Worm (Caenorhabditis elegans) whole organism, L2 larva: Measurements from ENCODE around the gene unc-119.

Source experiments
- C34F6.9 ChIP-seq: fragments of 150-350 bp; optimal IDR thresholded peaks from 2 replicates; lab custom pipeline; 2014; ENCODE audit warnings: missing biosample characterization, missing genetic modification characterization
- F13H6.1 ChIP-seq: sonication (generic microtip); optimal IDR thresholded peaks from 2 replicates; lab custom pipeline; 2016; ENCODE audit warnings: missing genetic modification characterization, missing compliant biosample characterization
- R02D3.7 ChIP-seq: fragments of 150-350 bp; optimal IDR thresholded peaks from 2 replicates; lab custom pipeline; 2014; ENCODE audit warnings: missing biosample characterization, missing genetic modification characterization
- ZK546.5 ChIP-seq: sonication (generic microtip); optimal IDR thresholded peaks from 2 replicates; lab custom pipeline; 2017; ENCODE audit warnings: missing biosample characterization, missing genetic modification characterization
- alr-1 ChIP-seq: fragments of 150-350 bp; optimal IDR thresholded peaks from 2 replicates; lab custom pipeline; 2014; ENCODE audit warnings: missing biosample characterization, missing genetic modification characterization
- aly-2 ChIP-seq: fragments of 150-350 bp; optimal IDR thresholded peaks from 2 replicates; lab custom pipeline; 2014; ENCODE audit warnings: missing biosample characterization, missing genetic modification characterization
- ama-1 ChIP-seq: fragments of 150-350 bp; optimal IDR thresholded peaks from 2 replicates; lab custom pipeline; 2018; ENCODE audit warnings: inconsistent platforms
- blmp-1 ChIP-seq: sonication (generic microtip); optimal IDR thresholded peaks from 2 replicates; lab custom pipeline; 2017; ENCODE audit warnings: missing genetic modification characterization, mild to moderate bottlenecking, missing compliant biosample characterization, antibody characterized with exemption, moderate library complexity; ENCODE audit not compliant: insufficient read depth
- ceh-16 ChIP-seq: fragments of 150-350 bp; optimal IDR thresholded peaks from 2 replicates; lab custom pipeline; 2014; ENCODE audit warnings: missing biosample characterization, missing genetic modification characterization
- ceh-82 ChIP-seq: fragments of 150-350 bp; optimal IDR thresholded peaks from 2 replicates; lab custom pipeline; 2014; ENCODE audit warnings: missing biosample characterization, missing genetic modification characterization
- crh-2 ChIP-seq: sonication (generic microtip); optimal IDR thresholded peaks from 2 replicates; lab custom pipeline; 2017; ENCODE audit warnings: missing biosample characterization, missing genetic modification characterization
- egl-27 ChIP-seq: sonication (generic microtip); optimal IDR thresholded peaks from 3 replicates; lab custom pipeline; 2017; ENCODE audit warnings: missing biosample characterization, missing genetic modification reagents, missing genetic modification characterization
- elt-1 ChIP-seq: fragments of 150-350 bp; optimal IDR thresholded peaks from 2 replicates; lab custom pipeline; 2014; ENCODE audit warnings: missing biosample characterization, missing genetic modification characterization
- lin-11 ChIP-seq: fragments of 150-350 bp; sonication (generic microtip); optimal IDR thresholded peaks from 2 replicates; lab custom pipeline; 2014; ENCODE audit warnings: missing biosample characterization, missing genetic modification characterization, inconsistent platforms, mixed read lengths
- lin-13 ChIP-seq: fragments of 150-350 bp; optimal IDR thresholded peaks from 2 replicates; lab custom pipeline; 2014; ENCODE audit warnings: missing biosample characterization, missing genetic modification reagents, missing genetic modification characterization
- lin-39 ChIP-seq: fragments of 150-350 bp; optimal IDR thresholded peaks from 2 replicates; lab custom pipeline; 2014; ENCODE audit warnings: missing biosample characterization, missing genetic modification reagents, missing genetic modification characterization
- mbf-1 ChIP-seq: sonication (generic microtip); optimal IDR thresholded peaks from 2 replicates; lab custom pipeline; 2017; ENCODE audit warnings: missing biosample characterization, missing genetic modification characterization
- mdl-1 ChIP-seq, 2 experiments: fragments of 150-350 bp in 1 of 2; sonication (generic microtip) in 1 of 2; optimal IDR thresholded peaks; 2 replicates each; lab custom pipeline; 2017; ENCODE audit warnings: missing biosample characterization in 2 of 2, missing genetic modification characterization in 2 of 2
- nhr-10 ChIP-seq: sonication (generic microtip); optimal IDR thresholded peaks from 2 replicates; lab custom pipeline; 2017; ENCODE audit warnings: missing biosample characterization, missing genetic modification characterization
- nhr-11 ChIP-seq: fragments of 150-350 bp; optimal IDR thresholded peaks from 2 replicates; lab custom pipeline; 2014; ENCODE audit warnings: missing biosample characterization, missing genetic modification characterization
- nhr-129 ChIP-seq: fragments of 150-350 bp; optimal IDR thresholded peaks from 2 replicates; lab custom pipeline; 2014; ENCODE audit warnings: missing biosample characterization, missing genetic modification characterization
- nhr-21 ChIP-seq: fragments of 150-350 bp; optimal IDR thresholded peaks from 2 replicates; lab custom pipeline; 2014; ENCODE audit warnings: missing biosample characterization, missing genetic modification characterization
- nhr-237 ChIP-seq: fragments of 150-350 bp; optimal IDR thresholded peaks from 2 replicates; lab custom pipeline; 2014; ENCODE audit warnings: missing biosample characterization, missing genetic modification characterization
- nhr-25 ChIP-seq: fragments of 150-350 bp; sonication (generic microtip); optimal IDR thresholded peaks from 3 replicates; lab custom pipeline; 2014; ENCODE audit warnings: missing biosample characterization, missing genetic modification characterization
- nhr-6 ChIP-seq: fragments of 150-350 bp; optimal IDR thresholded peaks from 2 replicates; lab custom pipeline; 2014; ENCODE audit warnings: missing biosample characterization, missing genetic modification characterization
- nhr-77 ChIP-seq: fragments of 150-350 bp; optimal IDR thresholded peaks from 2 replicates; lab custom pipeline; 2014; ENCODE audit warnings: missing biosample characterization, missing genetic modification characterization
- skn-1 ChIP-seq: sonication (generic microtip); optimal IDR thresholded peaks from 2 replicates; lab custom pipeline; 2017; ENCODE audit warnings: missing biosample characterization, missing genetic modification characterization
- sma-3 ChIP-seq: sonication (generic microtip); optimal IDR thresholded peaks from 2 replicates; lab custom pipeline; 2016; ENCODE audit warnings: missing genetic modification reagents, missing genetic modification characterization, missing compliant biosample characterization
- sma-9 ChIP-seq, 2 experiments: fragments of 150-350 bp in 1 of 2; sonication (generic microtip) in 1 of 2; optimal IDR thresholded peaks; 2 replicates each; lab custom pipeline; 2014 to 2016; ENCODE audit warnings: missing genetic modification characterization in 2 of 2, mild to moderate bottlenecking in 1 of 2, missing biosample characterization in 1 of 2, missing compliant biosample characterization in 1 of 2, missing genetic modification reagents in 1 of 2, moderate library complexity in 1 of 2
- unc-55 ChIP-seq: fragments of 150-350 bp; sonication (generic microtip); optimal IDR thresholded peaks from 3 replicates; lab custom pipeline; 2014; ENCODE audit warnings: missing biosample characterization, missing genetic modification reagents, missing genetic modification characterization
- zag-1 ChIP-seq: fragments of 150-350 bp; optimal IDR thresholded peaks from 2 replicates; lab custom pipeline; 2014; ENCODE audit warnings: missing biosample characterization, missing genetic modification characterization
- ztf-4 ChIP-seq: fragments of 150-350 bp; optimal IDR thresholded peaks from 2 replicates; lab custom pipeline; 2014; ENCODE audit warnings: missing biosample characterization, missing genetic modification characterization

The unc-119 gene

ce11 chrIII:10902341-10902740, at the start of gene unc-119:
unc-119 (plus strand) TSS chrIII:10902641.
- no peak for TF ChIP-seq ama-1 (lab: Kevin White, UChicago)
- no peak for TF ChIP-seq C34F6.9 (tag; lab: Kevin White, UChicago)
- TF ChIP-seq lin-13 (GFP tag; lab: Kevin White, UChicago), result no peak
- TF ChIP-seq ztf-4 (tag; lab: Kevin White, UChicago), result no peak
- TF ChIP-seq ceh-82, result no peak
- no peak for TF ChIP-seq nhr-11 (tag; lab: Kevin White, UChicago)
- no peak for TF ChIP-seq ZK546.5 (tag; lab: Kevin White, UChicago)
- no peak for TF ChIP-seq unc-55 (GFP tag; lab: Kevin White, UChicago)
- TF ChIP-seq lin-39, result no peak
- TF ChIP-seq F13H6.1 (tag; lab: Kevin White, UChicago), result no peak
- TF ChIP-seq sma-3 (GFP tag; lab: Kevin White, UChicago), result no peak

DNA sequence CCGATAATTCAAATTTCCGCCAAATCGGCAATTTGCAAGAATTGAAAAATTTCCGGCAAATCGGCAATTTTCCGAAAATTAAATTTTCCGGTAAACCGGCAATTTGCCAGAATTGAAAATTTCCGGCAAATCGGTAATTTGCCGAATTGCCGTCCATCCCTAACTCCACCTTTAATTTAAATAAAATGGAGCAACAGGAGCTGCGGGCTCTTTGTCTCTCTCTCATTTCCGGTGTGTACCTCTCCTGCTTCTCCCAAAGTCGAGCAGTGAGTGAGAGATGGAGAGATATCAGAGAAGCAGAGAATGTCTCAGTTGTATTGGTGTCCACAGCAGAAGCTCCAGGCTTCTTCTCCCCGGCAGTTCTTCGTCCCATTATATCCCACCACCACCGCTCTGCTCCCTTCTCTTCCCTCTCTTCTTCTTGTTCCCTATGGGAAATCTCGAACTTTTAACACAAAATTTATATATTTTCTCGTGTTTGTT, 47.0 kb upstream of the unc-119 start, which contains the start of gene Y39A1C.1:
Gene Y39A1C.1 (plus strand): TSS at position 51 of the 483 bp plus-strand sequence.
- peak; percentile 36 for TF ChIP-seq unc-55 (GFP tag; lab: Kevin White, UChicago)
- peak; percentile 1 for TF ChIP-seq lin-11 (tag; lab: Kevin White, UChicago)
- TF ChIP-seq nhr-21, result no peak
- TF ChIP-seq nhr-10, result no peak
- peak; percentile 7 for TF ChIP-seq F13H6.1 (tag; lab: Kevin White, UChicago)
- TF ChIP-seq nhr-129 (tag; lab: Kevin White, UChicago), result peak; percentile 25
- TF ChIP-seq skn-1 (tag; lab: Kevin White, UChicago), result no peak
- TF ChIP-seq C34F6.9 (tag; lab: Kevin White, UChicago), result peak; percentile 61
- no peak for TF ChIP-seq R02D3.7
- no peak for TF ChIP-seq egl-27

- TF ChIP-seq ceh-16 (tag; lab: Kevin White, UChicago), result no peak
- TF ChIP-seq F13H6.1 (tag; lab: Kevin White, UChicago), result peak; percentile 20
- peak; percentile 23 for TF ChIP-seq sma-3 (GFP tag; lab: Kevin White, UChicago)
- peak; percentile 30 for TF ChIP-seq unc-55 (GFP tag; lab: Kevin White, UChicago)
- no peak for TF ChIP-seq R02D3.7
These were observed 45.6 kb upstream of the unc-119 start for ce11 chrIII:10856830-10857229.

ce11 chrIII:10857984-10858383, 44.5 kb upstream of the unc-119 start, which contains the start of gene oxi-1:
oxi-1 (plus strand) TSS chrIII:10858284.
- no peak for TF ChIP-seq nhr-25 (tag; lab: Kevin White, UChicago)
- TF ChIP-seq sma-3 (GFP tag; lab: Kevin White, UChicago), result no peak
- no peak for TF ChIP-seq sma-9 (GFP tag; optimal IDR thresholded peaks at IDR 0.05; lab: Kevin White, UChicago)
- TF ChIP-seq sma-9 (tag; optimal IDR thresholded peaks at IDR 0.05; lab: Kevin White, UChicago), result no peak
- TF ChIP-seq ztf-4 (tag; lab: Kevin White, UChicago), result no peak
- TF ChIP-seq mbf-1, result no peak
- no peak for TF ChIP-seq alr-1 (tag; lab: Kevin White, UChicago)
- no peak for TF ChIP-seq zag-1 (tag; lab: Kevin White, UChicago)
- TF ChIP-seq elt-1 (tag; lab: Kevin White, UChicago), result no peak
- TF ChIP-seq mdl-1 (tag; optimal IDR thresholded peaks at IDR 0.05; lab: Kevin White, UChicago), result no peak
- no peak for TF ChIP-seq nhr-10
- no peak for TF ChIP-seq F13H6.1 (tag; lab: Kevin White, UChicago)
- no peak for TF ChIP-seq crh-2 (tag; lab: Kevin White, UChicago)
- no peak for TF ChIP-seq nhr-237
- no peak for TF ChIP-seq blmp-1
- no peak for TF ChIP-seq nhr-11 (tag; lab: Kevin White, UChicago)
- no peak for TF ChIP-seq skn-1 (tag; lab: Kevin White, UChicago)
- no peak for TF ChIP-seq unc-55 (GFP tag; lab: Kevin White, UChicago)

ce11 chrIII:10861375-10861774, 41.1 kb upstream of the unc-119 start:
- no peak for TF ChIP-seq ama-1 (lab: Kevin White, UChicago)
- TF ChIP-seq egl-27, result no peak
- TF ChIP-seq nhr-6 (tag; lab: Kevin White, UChicago), result no peak
- TF ChIP-seq nhr-10, result no peak
- no peak for TF ChIP-seq nhr-77
- TF ChIP-seq aly-2, result no peak
- no peak for TF ChIP-seq ztf-4 (tag; lab: Kevin White, UChicago)
- TF ChIP-seq mbf-1, result no peak
- TF ChIP-seq ceh-82, result no peak
